Fruit fly (Drosophila melanogaster): ENCODE measurements around the gene CG2901.

DNA sequence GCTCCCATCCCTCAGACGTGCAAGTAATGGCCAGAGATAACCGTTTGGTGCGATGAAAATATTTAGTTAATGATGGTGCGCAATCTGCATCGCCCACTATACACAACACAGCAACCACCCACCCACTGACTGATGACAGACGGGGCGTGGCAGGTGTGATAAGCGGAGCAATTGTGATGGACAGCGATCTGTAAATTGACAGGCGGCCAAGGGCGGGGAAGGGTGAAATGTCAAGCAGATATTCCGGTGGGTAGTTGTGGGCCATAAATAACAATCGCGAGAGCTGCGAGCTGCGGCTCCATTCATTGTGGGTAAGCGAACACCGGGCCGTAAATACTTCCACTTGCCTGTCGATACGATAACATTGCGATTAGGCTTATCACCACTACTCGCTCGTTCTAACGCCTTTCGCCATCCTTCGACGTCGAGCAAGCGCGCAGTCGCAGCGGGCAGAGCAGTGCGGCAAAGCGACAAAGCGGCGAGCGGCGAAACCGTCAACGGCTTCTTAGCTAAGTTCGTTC lies 44.0 kb downstream of the CG2901 start, which contains the start of gene yin:
- TF ChIP-seq usp (GFP tag; optimal IDR thresholded peaks at IDR 0.05) (no peak), OdsH (GFP tag; optimal IDR thresholded peaks at IDR 0.05) (no peak), Mio (GFP tag; optimal IDR thresholded peaks at IDR 0.05) (no peak), Abd-B (GFP tag; optimal IDR thresholded peaks at IDR 0.05) (no peak), h (GFP tag; optimal IDR thresholded peaks at IDR 0.05) (no peak), jim (GFP tag; optimal IDR thresholded peaks at IDR 0.05) (no peak), CG32264 (GFP tag; optimal IDR thresholded peaks at IDR 0.05) (no peak), dmrt93B (GFP tag; optimal IDR thresholded peaks at IDR 0.05) (no peak), sv (GFP tag; optimal IDR thresholded peaks at IDR 0.05) (no peak), Myc (optimal IDR thresholded peaks at IDR 0.05) (no peak), tai (GFP tag; optimal IDR thresholded peaks at IDR 0.05) (no peak), Vsx2 (GFP tag; optimal IDR thresholded peaks at IDR 0.05; ENCODE audit: partially characterized antibody) (no peak), Hr78 (GFP tag; optimal IDR thresholded peaks at IDR 0.05) (no peak)

Data from whole organism, wandering third instar larva.